Fruit fly (Drosophila melanogaster) whole organism, embryonic: ENCODE data around the gene cmet.

Experiments used
- ATbp ChIP-seq: fragments of 200-800 bp; sonication (Bioruptor generic); optimal IDR thresholded peaks from 2 replicates; lab custom pipeline; 2017; ENCODE audit warnings: missing biosample characterization, mild to moderate bottlenecking, missing genetic modification characterization, missing genetic modification reagents
- BtbVII ChIP-seq: fragments of 200-800 bp; sonication (Bioruptor generic); optimal IDR thresholded peaks from 3 replicates; lab custom pipeline; 2017; ENCODE audit warnings: missing biosample characterization, mild to moderate bottlenecking, missing genetic modification characterization
- CG10267 ChIP-seq: fragments of 200-800 bp; sonication (Bioruptor generic); optimal IDR thresholded peaks from 2 replicates; lab custom pipeline; 2018; ENCODE audit warnings: missing biosample characterization, mild to moderate bottlenecking, missing genetic modification characterization, moderate library complexity
- CG10565 ChIP-seq: fragments of 200-800 bp; sonication (Bioruptor generic); optimal IDR thresholded peaks from 3 replicates; lab custom pipeline; 2016; ENCODE audit warnings: missing biosample characterization, mild to moderate bottlenecking, missing genetic modification characterization
- CG12104 ChIP-seq: fragments of 200-800 bp; sonication (Bioruptor generic); optimal IDR thresholded peaks from 3 replicates; lab custom pipeline; 2016; ENCODE audit warnings: missing biosample characterization, missing genetic modification characterization
- CG1233 ChIP-seq: fragments of 200-800 bp; sonication (Bioruptor generic); optimal IDR thresholded peaks from 4 replicates; lab custom pipeline; 2018; ENCODE audit warnings: missing biosample characterization, mild to moderate bottlenecking, missing genetic modification characterization
- CG14050 ChIP-seq: fragments of 200-800 bp; sonication (Bioruptor generic); IDR thresholded peaks from 3 replicates; pipeline ENCODE4 v1.3.6; 2022; ENCODE audit warnings: missing biosample characterization, missing genetic modification characterization
- CG14710 ChIP-seq: fragments of 200-800 bp; sonication (Bioruptor generic); optimal IDR thresholded peaks from 3 replicates; lab custom pipeline; 2019; ENCODE audit warnings: missing biosample characterization, mild to moderate bottlenecking, missing genetic modification characterization, moderate library complexity
- CG1529 ChIP-seq: fragments of 200-800 bp; sonication (Bioruptor generic); optimal IDR thresholded peaks from 3 replicates; lab custom pipeline; 2018; ENCODE audit warnings: missing biosample characterization, missing genetic modification characterization
- CG15514 ChIP-seq: fragments of 200-800 bp; sonication (Bioruptor generic); optimal IDR thresholded peaks from 3 replicates; lab custom pipeline; 2017; ENCODE audit warnings: missing biosample characterization, missing genetic modification characterization, mild to moderate bottlenecking, moderate library complexity, missing genetic modification reagents
- CG17359 ChIP-seq: fragments of 200-800 bp; sonication (Bioruptor generic); optimal IDR thresholded peaks from 3 replicates; lab custom pipeline; 2018; ENCODE audit warnings: missing biosample characterization, mild to moderate bottlenecking, missing genetic modification characterization, moderate library complexity
- CG17568 ChIP-seq: fragments of 200-800 bp; sonication (Bioruptor generic); optimal IDR thresholded peaks from 2 replicates; lab custom pipeline; 2018; ENCODE audit warnings: missing biosample characterization, mild to moderate bottlenecking, missing genetic modification characterization, moderate library complexity
- CG17912 ChIP-seq: fragments of 200-800 bp; sonication (Bioruptor generic); optimal IDR thresholded peaks from 2 replicates; lab custom pipeline; 2018; ENCODE audit warnings: missing biosample characterization, mild to moderate bottlenecking, missing genetic modification characterization
- CG2202 ChIP-seq: fragments of 200-800 bp; sonication (Bioruptor generic); optimal IDR thresholded peaks from 2 replicates; lab custom pipeline; 2018; ENCODE audit warnings: missing biosample characterization, mild to moderate bottlenecking, missing genetic modification characterization
- CG33557 ChIP-seq: fragments of 200-800 bp; sonication (Bioruptor generic); optimal IDR thresholded peaks from 2 replicates; lab custom pipeline; 2019; ENCODE audit warnings: missing biosample characterization, mild to moderate bottlenecking, missing genetic modification characterization, moderate library complexity
- CG3726 ChIP-seq: fragments of 200-800 bp; sonication (Bioruptor generic); IDR thresholded peaks from 3 replicates; pipeline ENCODE4, ENCODE4 v1.3.6; 2022; ENCODE audit warnings: missing biosample characterization, missing genetic modification characterization
- CG42726 ChIP-seq: fragments of 200-800 bp; sonication (Bioruptor generic); IDR thresholded peaks from 2 replicates; pipeline ENCODE4 v1.3.6; 2022; ENCODE audit warnings: missing biosample characterization, missing genetic modification characterization; ENCODE audit not compliant: partially characterized antibody
- CG43689 ChIP-seq: fragments of 200-800 bp; sonication (Bioruptor generic); IDR thresholded peaks from 2 replicates; pipeline ENCODE4 v1.3.6; 2022; ENCODE audit warnings: missing biosample characterization, missing genetic modification characterization
- CG5245 ChIP-seq: fragments of 200-800 bp; sonication (Bioruptor generic); optimal IDR thresholded peaks from 3 replicates; lab custom pipeline; 2016; ENCODE audit warnings: missing biosample characterization, missing genetic modification characterization
- CG6254 ChIP-seq: fragments of 200-800 bp; sonication (Bioruptor generic); optimal IDR thresholded peaks from 3 replicates; lab custom pipeline; 2017; ENCODE audit warnings: mild to moderate bottlenecking, missing biosample characterization, missing genetic modification reagents, missing genetic modification characterization
- CG9215 ChIP-seq: fragments of 200-800 bp; sonication (Bioruptor generic); IDR thresholded peaks from 2 replicates; pipeline ENCODE4 v1.3.6; 2022; ENCODE audit warnings: missing biosample characterization, missing genetic modification characterization
- CG9437 ChIP-seq: fragments of 200-800 bp; sonication (Bioruptor generic); optimal IDR thresholded peaks from 2 replicates; lab custom pipeline; 2018; ENCODE audit warnings: missing biosample characterization, mild to moderate bottlenecking, missing genetic modification characterization
- Chrac-16 ChIP-seq: fragments of 200-800 bp; sonication (Bioruptor generic); optimal IDR thresholded peaks from 3 replicates; lab custom pipeline; 2016; ENCODE audit warnings: missing biosample characterization, missing genetic modification characterization
- CkIIα-i1 ChIP-seq: fragments of 200-800 bp; sonication (Bioruptor generic); IDR thresholded peaks from 2 replicates; pipeline ENCODE4 v1.3.6; 2022; ENCODE audit warnings: missing biosample characterization, missing genetic modification characterization
- Ets65A ChIP-seq: fragments of 200-800 bp; sonication (Bioruptor generic); peaks from one replicate; lab custom pipeline; 2016; ENCODE audit warnings: missing biosample characterization, missing genetic modification characterization
- Fer1 ChIP-seq: fragments of 200-800 bp; sonication (Bioruptor generic); optimal IDR thresholded peaks from 2 replicates; lab custom pipeline; 2017; ENCODE audit warnings: missing biosample characterization, mild to moderate bottlenecking, missing genetic modification characterization
- GATAe ChIP-seq: fragments of 200-800 bp; sonication (Bioruptor generic); conservative IDR thresholded peaks from 2 replicates; pipeline ENCODE4 v1.3.6; 2022; ENCODE audit warnings: missing biosample characterization, missing genetic modification characterization
- HHEX ChIP-seq: fragments of 200-800 bp; sonication (Bioruptor generic); optimal IDR thresholded peaks from 3 replicates; lab custom pipeline; 2017; ENCODE audit warnings: missing biosample characterization, mild to moderate bottlenecking, missing genetic modification characterization, missing genetic modification reagents
- HmgZ ChIP-seq: fragments of 200-800 bp; sonication (Bioruptor generic); optimal IDR thresholded peaks from 2 replicates; lab custom pipeline; 2018; ENCODE audit warnings: missing biosample characterization, mild to moderate bottlenecking, missing genetic modification characterization
- Hsf ChIP-seq: fragments of 200-800 bp; sonication (Bioruptor generic); optimal IDR thresholded peaks from 3 replicates; lab custom pipeline; 2016; ENCODE audit warnings: missing biosample characterization, missing genetic modification characterization
- NC2β ChIP-seq: fragments of 200-800 bp; sonication (Bioruptor generic); optimal IDR thresholded peaks from 2 replicates; lab custom pipeline; 2016; ENCODE audit warnings: missing biosample characterization, missing genetic modification characterization
- Oli ChIP-seq: fragments of 200-800 bp; sonication (Bioruptor generic); optimal IDR thresholded peaks from 2 replicates; lab custom pipeline; 2018; ENCODE audit warnings: missing biosample characterization, mild to moderate bottlenecking, missing genetic modification characterization, moderate library complexity
- Sry-δ ChIP-seq: fragments of 200-800 bp; sonication (Bioruptor generic); optimal IDR thresholded peaks from 2 replicates; lab custom pipeline; 2016; ENCODE audit warnings: missing biosample characterization, missing genetic modification characterization
- Trl ChIP-seq, 3 experiments: fragments of >200 bp in 2 of 3; fragments of 200-800 bp in 1 of 3; sonication (Bioruptor generic) in 1 of 3; optimal IDR thresholded peaks; 2 replicates in 1 of 3; 3 replicates in 2 of 3; lab custom pipeline; 2016 to 2017; ENCODE audit warnings: missing biosample characterization in 1 of 3, missing genetic modification characterization in 1 of 3
- amos ChIP-seq: fragments of 200-800 bp; sonication (Bioruptor generic); IDR thresholded peaks from 2 replicates; pipeline ENCODE4 v1.3.6; 2022; ENCODE audit warnings: missing biosample characterization, missing genetic modification characterization; ENCODE audit not compliant: partially characterized antibody
- bab2 ChIP-seq: fragments of 200-800 bp; sonication (Bioruptor generic); optimal IDR thresholded peaks from 2 replicates; lab custom pipeline; 2016; ENCODE audit warnings: missing biosample characterization, missing genetic modification characterization
- cad ChIP-seq: fragments of >200 bp; optimal IDR thresholded peaks from 2 replicates; lab custom pipeline; 2017; ENCODE audit warnings: missing biosample characterization, missing genetic modification characterization
- caup ChIP-seq: fragments of 200-800 bp; sonication (Bioruptor generic); optimal IDR thresholded peaks from 3 replicates; lab custom pipeline; 2017; ENCODE audit warnings: missing biosample characterization, mild to moderate bottlenecking, missing genetic modification characterization, moderate library complexity; ENCODE audit not compliant: severe bottlenecking
- crc ChIP-seq: fragments of 200-800 bp; sonication (Bioruptor generic); optimal IDR thresholded peaks from 2 replicates; lab custom pipeline; 2016; ENCODE audit warnings: missing biosample characterization, missing genetic modification characterization
- disco-r ChIP-seq: fragments of 200-800 bp; sonication (Bioruptor generic); optimal IDR thresholded peaks from 2 replicates; lab custom pipeline; 2016; ENCODE audit warnings: missing biosample characterization, missing genetic modification characterization
- eve ChIP-seq, 2 experiments: fragments of >200 bp; optimal IDR thresholded peaks; 2 replicates each; lab custom pipeline; 2017; ENCODE audit warnings: missing biosample characterization in 2 of 2, missing genetic modification characterization in 2 of 2
- gem ChIP-seq: fragments of 200-800 bp; sonication (Bioruptor generic); optimal IDR thresholded peaks from 2 replicates; lab custom pipeline; 2019; ENCODE audit warnings: missing biosample characterization, mild to moderate bottlenecking, missing genetic modification characterization, moderate library complexity
- grn ChIP-seq: fragments of 200-800 bp; sonication (Bioruptor generic); optimal IDR thresholded peaks from 3 replicates; lab custom pipeline; 2017; ENCODE audit warnings: missing biosample characterization, missing genetic modification characterization
- inv ChIP-seq: fragments of 200-800 bp; sonication (Bioruptor generic); IDR thresholded peaks from 2 replicates; pipeline ENCODE4 v1.3.6; 2022; ENCODE audit warnings: missing biosample characterization, missing genetic modification characterization; ENCODE audit not compliant: partially characterized antibody
- jumu ChIP-seq: fragments of 200-800 bp; sonication (Bioruptor generic); optimal IDR thresholded peaks from 3 replicates; lab custom pipeline; 2016; ENCODE audit warnings: missing biosample characterization, missing genetic modification characterization
- lilli ChIP-seq: fragments of 200-800 bp; sonication (Bioruptor generic); optimal IDR thresholded peaks from 3 replicates; lab custom pipeline; 2016; ENCODE audit warnings: missing biosample characterization, missing genetic modification characterization
- nau ChIP-seq: fragments of 200-800 bp; sonication (Bioruptor generic); optimal IDR thresholded peaks from 3 replicates; lab custom pipeline; 2017; ENCODE audit warnings: missing biosample characterization, mild to moderate bottlenecking, missing genetic modification characterization, missing genetic modification reagents
- pnt ChIP-seq: fragments of 200-800 bp; sonication (Bioruptor generic); optimal IDR thresholded peaks from 3 replicates; lab custom pipeline; 2016; ENCODE audit warnings: missing biosample characterization, missing genetic modification characterization
- pzg ChIP-seq: fragments of 200-800 bp; sonication (Bioruptor generic); optimal IDR thresholded peaks from 3 replicates; lab custom pipeline; 2018; ENCODE audit warnings: missing biosample characterization, mild to moderate bottlenecking, missing genetic modification characterization, moderate library complexity
- scrt ChIP-seq: fragments of 200-800 bp; sonication (Bioruptor generic); optimal IDR thresholded peaks from 2 replicates; lab custom pipeline; 2018; ENCODE audit warnings: missing biosample characterization, mild to moderate bottlenecking, missing genetic modification characterization, moderate library complexity
- sug ChIP-seq: fragments of 200-800 bp; optimal IDR thresholded peaks from 2 replicates; lab custom pipeline; 2019; ENCODE audit warnings: missing biosample characterization, mild to moderate bottlenecking, missing genetic modification characterization, moderate library complexity

The cmet gene

DNA sequence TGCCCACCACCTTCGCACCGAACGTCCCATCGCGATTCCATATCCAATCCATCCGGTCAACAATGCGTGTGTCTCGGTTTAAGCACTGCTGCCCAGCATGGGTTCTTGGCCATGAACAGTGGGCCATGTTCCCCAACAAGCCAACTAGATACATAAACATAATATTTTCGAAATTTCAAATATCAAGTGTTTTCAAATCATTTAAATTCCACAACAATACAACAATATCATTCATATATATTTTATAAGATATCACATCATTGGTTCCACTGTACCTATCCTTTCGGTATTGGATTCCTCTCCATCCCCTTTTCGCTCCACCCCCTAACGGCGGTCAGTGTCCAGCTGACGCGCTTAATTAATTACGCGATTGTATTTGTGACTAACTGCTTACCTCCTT lies 46.7 kb downstream of the cmet start (continued):
- TF ChIP-seq CG17568 (no peak), scrt (GFP tag; lab: Kevin White, UChicago) (no peak), CG10267 (tag; lab: Kevin White, UChicago) (no peak), CG15514 (GFP tag; lab: Kevin White, UChicago) (no peak), CG9437 (GFP tag; lab: Kevin White, UChicago) (no peak), NC2β (no peak), CG1233 (GFP tag; lab: Kevin White, UChicago) (no peak), Chrac-16 (GFP tag; lab: Kevin White, UChicago) (no peak), CG43689 (no peak), HHEX (peak; percentile 3), CG1529 (no peak), inv (no peak), cad (no peak), CG5245 (GFP tag; lab: Kevin White, UChicago) (no peak), caup (no peak), CG17359 (tag; lab: Kevin White, UChicago) (peak; percentile 17), nau (GFP tag; lab: Kevin White, UChicago) (no peak), Fer1 (GFP tag; lab: Kevin White, UChicago) (no peak), grn (no peak), crc (GFP tag; lab: Kevin White, UChicago) (no peak), Trl (optimal IDR thresholded peaks at IDR 0.05; lab: Kevin White, UChicago) (no peak), Trl (GFP tag; optimal IDR thresholded peaks at IDR 0.05; lab: Kevin White, UChicago) (no peak), pzg (no peak), CG33557 (no peak), CG42726 (no peak), lilli (GFP tag; lab: Kevin White, UChicago) (no peak), CG6254 (GFP tag; lab: Kevin White, UChicago) (no peak), HmgZ (tag; lab: Kevin White, UChicago) (no peak), CG9215 (no peak), pnt (GFP tag; lab: Kevin White, UChicago) (no peak), bab2 (GFP tag; lab: Kevin White, UChicago) (no peak), eve (GFP tag; optimal IDR thresholded peaks at IDR 0.05; lab: Kevin White, UChicago) (no peak), CG3726 (GFP tag; lab: Robert Waterston, UW) (no peak), Oli (tag; lab: Kevin White, UChicago) (peak; percentile 25), amos (GFP tag; lab: Robert Waterston, UW) (no peak), Sry-δ (no peak), GATAe (no peak), ATbp (GFP tag; lab: Kevin White, UChicago) (no peak), CG14050 (GFP tag; lab: Robert Waterston, UW) (no peak), Hsf (GFP tag; lab: Kevin White, UChicago) (peak; percentile 10), BtbVII (GFP tag; lab: Kevin White, UChicago) (no peak), gem (tag; lab: Kevin White, UChicago) (peak; percentile 51), disco-r (GFP tag; lab: Kevin White, UChicago) (no peak), CG14710 (tag; lab: Kevin White, UChicago) (no peak), CkIIα-i1 (GFP tag; lab: Robert Waterston, UW) (no peak), sug (no peak), Ets65A (GFP tag; lab: Kevin White, UChicago) (no peak), CG10565 (GFP tag; lab: Kevin White, UChicago) (no peak), CG12104 (no peak), CG2202 (no peak), jumu (GFP tag; lab: Kevin White, UChicago) (no peak), CG17912 (GFP tag; lab: Kevin White, UChicago) (no peak)
